Fruit fly (Drosophila melanogaster) whole organism, pupa: Measurements from ENCODE around the gene RpL22.

Source experiments
- CG13204 ChIP-seq: fragments of 200-800 bp; sonication (Bioruptor generic); optimal IDR thresholded peaks from 2 replicates; lab custom pipeline; 2018; ENCODE audit warnings: missing biosample characterization, mild to moderate bottlenecking, missing genetic modification characterization, moderate library complexity
- EcR ChIP-seq: fragments of 200-800 bp; sonication (Bioruptor generic); optimal IDR thresholded peaks from 3 replicates; lab custom pipeline; 2019; ENCODE audit warnings: missing biosample characterization, missing genetic modification characterization, mild to moderate bottlenecking, moderate library complexity, missing genetic modification reagents
- Pif1A ChIP-seq: fragments of 200-800 bp; sonication (Bioruptor generic); optimal IDR thresholded peaks from 3 replicates; lab custom pipeline; 2016; ENCODE audit warnings: missing biosample characterization, missing genetic modification characterization

DNA sequence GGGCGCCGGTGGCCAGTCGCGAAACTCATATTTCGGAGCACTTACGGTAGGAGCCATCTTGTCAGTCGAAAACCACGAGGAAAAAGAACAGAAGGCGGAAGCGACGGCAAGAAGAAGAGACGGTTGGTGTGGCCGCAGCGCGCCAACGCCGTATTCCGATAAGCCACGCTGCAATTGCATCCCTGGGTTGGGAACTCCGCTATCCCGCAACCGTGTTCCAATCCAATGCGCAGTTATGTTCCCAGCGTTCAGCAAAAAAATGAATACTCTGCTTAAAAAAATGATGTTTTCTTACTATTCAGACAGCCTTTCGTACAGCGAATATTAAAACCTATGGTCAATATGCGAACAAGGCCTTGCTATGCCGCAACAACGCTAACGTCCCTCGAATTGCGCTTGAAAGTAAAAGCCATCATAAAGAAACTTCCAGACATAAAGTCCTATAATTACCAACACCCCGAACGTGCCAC lies at the start of gene RpL22:
- TF ChIP-seq EcR (GFP tag; lab: Kevin White, UChicago) = no peak
- peak; percentile 18 for TF ChIP-seq Pif1A (GFP tag; lab: Kevin White, UChicago)
- peak; percentile 48 for TF ChIP-seq CG13204 (GFP tag; lab: Kevin White, UChicago)
